Fruit fly (Drosophila melanogaster): Measurements from ENCODE around the gene Akt.

Akt gene

dm6 chr3R:16071689-16072580 lies 27.1 kb upstream of the Akt start (continued):
- no peak for TF ChIP-seq CG14860 (GFP tag; IDR thresholded peaks at IDR 0.05; ENCODE audit: partially characterized antibody)
- TF ChIP-seq CG3281 (GFP tag; optimal IDR thresholded peaks at IDR 0.05) = no peak
- no peak for TF ChIP-seq Poxn (GFP tag; IDR thresholded peaks at IDR 0.05)
- peak; percentile 54 for TF ChIP-seq oc (tag; optimal IDR thresholded peaks at IDR 0.05)
- TF ChIP-seq Jarid2 (GFP tag; optimal IDR thresholded peaks at IDR 0.05) = no peak
- TF ChIP-seq CG15479 (GFP tag; optimal IDR thresholded peaks at IDR 0.05) = peak; percentile 97
- TF ChIP-seq ab (GFP tag; optimal IDR thresholded peaks at IDR 0.05) = no peak
- peak; percentile 39; the same call in 1 of the 2 replicates for TF ChIP-seq CG4360 (GFP tag; IDR thresholded peaks at IDR 0.05)
- no peak for TF ChIP-seq Dbx (GFP tag; IDR thresholded peaks at IDR 0.05)
- TF ChIP-seq GATAe (GFP tag; conservative IDR thresholded peaks at IDR 0.05) = 0 out of 2 replicates have a peak, but pooled peaks have one; percentile 21
- TF ChIP-seq so (GFP tag; IDR thresholded peaks at IDR 0.05) = peak; percentile 72; the same call in 2 of the 3 replicates
- TF ChIP-seq Elba2 (GFP tag; optimal IDR thresholded peaks at IDR 0.05) = no peak
- TF ChIP-seq lbe (GFP tag; optimal IDR thresholded peaks at IDR 0.05) = no peak
- TF ChIP-seq fd3F (GFP tag; optimal IDR thresholded peaks at IDR 0.05) = no peak
- peak; percentile 89 for TF ChIP-seq CG2199 (GFP tag; IDR thresholded peaks at IDR 0.05)
- TF ChIP-seq ind (GFP tag; optimal IDR thresholded peaks at IDR 0.05) = peak; percentile 56
- TF ChIP-seq pzg (GFP tag; optimal IDR thresholded peaks at IDR 0.05) = no peak
- peak; percentile 63 for TF ChIP-seq CG8290 (GFP tag; optimal IDR thresholded peaks at IDR 0.05)
- no peak for TF ChIP-seq CG8290 (tag; optimal IDR thresholded peaks at IDR 0.05)
- no peak for TF ChIP-seq CG6175 (GFP tag; IDR thresholded peaks at IDR 0.05)
- TF ChIP-seq CG4707 (GFP tag; optimal IDR thresholded peaks at IDR 0.05) = peak; percentile 0
- TF ChIP-seq CG18764 (GFP tag; optimal IDR thresholded peaks at IDR 0.05) = peak; percentile 41
- TF ChIP-seq CG9797 (GFP tag; optimal IDR thresholded peaks at IDR 0.05) = no peak
- peak; percentile 82 for TF ChIP-seq E2f1 (GFP tag; IDR thresholded peaks at IDR 0.05)
- TF ChIP-seq gem (tag; optimal IDR thresholded peaks at IDR 0.05) = peak; percentile 76
- TF ChIP-seq unc-4 (GFP tag; IDR thresholded peaks at IDR 0.05; ENCODE audit: partially characterized antibody) = no peak
- no peak for TF ChIP-seq sqz (GFP tag; optimal IDR thresholded peaks at IDR 0.05)
- no peak for TF ChIP-seq CG1832 (GFP tag; optimal IDR thresholded peaks at IDR 0.05)
- TF ChIP-seq CTCF (GFP tag; optimal IDR thresholded peaks at IDR 0.05) = no peak
- peak; percentile 41 for TF ChIP-seq CG15601 (tag; optimal IDR thresholded peaks at IDR 0.05)
- no peak for TF ChIP-seq CG14441 (GFP tag; IDR thresholded peaks at IDR 0.05)
- peak; percentile 68 for TF ChIP-seq Max (GFP tag; optimal IDR thresholded peaks at IDR 0.05)
- TF ChIP-seq br (optimal IDR thresholded peaks at IDR 0.05) = no peak
- peak; percentile 75 for TF ChIP-seq H2.0 (GFP tag; IDR thresholded peaks at IDR 0.05)
- peak; percentile 39; the same call in 1 of the 2 replicates for TF ChIP-seq danr (GFP tag; IDR thresholded peaks at IDR 0.05)
- TF ChIP-seq CG2202 (tag; optimal IDR thresholded peaks at IDR 0.05) = peak; percentile 34
- TF ChIP-seq CG10267 (tag; optimal IDR thresholded peaks at IDR 0.05) = peak; percentile 68
- no peak for TF ChIP-seq Lpt (GFP tag; optimal IDR thresholded peaks at IDR 0.05)
- no peak for TF ChIP-seq caup (GFP tag; optimal IDR thresholded peaks at IDR 0.05; ENCODE audit: severe bottlenecking)
- peak; percentile 25 for TF ChIP-seq CG18011 (GFP tag; optimal IDR thresholded peaks at IDR 0.05)
- TF ChIP-seq h (optimal IDR thresholded peaks at IDR 0.05) = no peak
- TF ChIP-seq Trl (optimal IDR thresholded peaks at IDR 0.05) = peak; percentile 7 to 34
- no peak for TF ChIP-seq Trl (GFP tag; optimal IDR thresholded peaks at IDR 0.05)
- TF ChIP-seq Mes4 (GFP tag; optimal IDR thresholded peaks at IDR 0.05) = peak; percentile 54
- peak; percentile 71 for TF ChIP-seq tap (tag; optimal IDR thresholded peaks at IDR 0.05)
- TF ChIP-seq Bdp1 (GFP tag; optimal IDR thresholded peaks at IDR 0.05) = no peak
- peak; percentile 77 for TF ChIP-seq Awh (GFP tag; IDR thresholded peaks at IDR 0.05)
- TF ChIP-seq Ets65A (GFP tag) = peak; percentile 85
- TF ChIP-seq Bteb2 (GFP tag; optimal IDR thresholded peaks at IDR 0.05) = peak; percentile 23
- TF ChIP-seq ato (GFP tag; IDR thresholded peaks at IDR 0.05; ENCODE audit: partially characterized antibody) = no peak
- peak; percentile 60 for TF ChIP-seq phol (tag; optimal IDR thresholded peaks at IDR 0.05)
